Worm (Caenorhabditis elegans) whole organism, L4/young adult: ENCODE results near the gene xtr-1.

Source experiments
- dao-5 ChIP-seq: sonication (generic microtip); optimal IDR thresholded peaks from 2 replicates; lab custom pipeline; 2016; ENCODE audit warnings: missing genotype, missing genetic modification characterization, moderate library complexity, missing compliant biosample characterization
- him-1 ChIP-seq: sonication (generic microtip); optimal IDR thresholded peaks from 2 replicates; lab custom pipeline; 2016; ENCODE audit warnings: missing genotype, missing genetic modification reagents, missing genetic modification characterization, missing compliant biosample characterization

ce11 chrX:11892328-11892727, 39.7 kb downstream of the xtr-1 start, which contains the start of gene Y62H9A.8:
- no peak for TF ChIP-seq him-1 (tag; lab: Kevin White, UChicago)
- no peak for TF ChIP-seq dao-5 (tag; lab: Kevin White, UChicago)
